Fruit fly (Drosophila melanogaster) whole organism, embryonic: ENCODE measurements around the gene CG8563.

Experiments used
- Bgb ChIP-seq: fragments of 200-800 bp; sonication (Bioruptor generic); IDR thresholded peaks from 2 replicates; pipeline ENCODE4 v1.3.6; 2022; ENCODE audit warnings: missing biosample characterization, missing genetic modification characterization; ENCODE audit not compliant: partially characterized antibody
- CG11696 ChIP-seq: fragments of 200-800 bp; sonication (Bioruptor generic); IDR thresholded peaks from 2 replicates; pipeline ENCODE4 v1.3.6; 2022; ENCODE audit warnings: missing biosample characterization, missing genetic modification characterization
- CG12219 ChIP-seq: fragments of 200-800 bp; sonication (Bioruptor generic); optimal IDR thresholded peaks from 3 replicates; lab custom pipeline; 2018; ENCODE audit warnings: missing biosample characterization, mild to moderate bottlenecking, missing genetic modification characterization
- CG13287 ChIP-seq: fragments of 200-800 bp; sonication (Bioruptor generic); IDR thresholded peaks from 2 replicates; pipeline ENCODE4 v1.3.6; 2022; ENCODE audit warnings: missing biosample characterization, missing genetic modification characterization; ENCODE audit not compliant: partially characterized antibody
- CG13424 ChIP-seq: fragments of 200-800 bp; sonication (Bioruptor generic); optimal IDR thresholded peaks from 2 replicates; lab custom pipeline; 2019; ENCODE audit warnings: missing biosample characterization, mild to moderate bottlenecking, missing genetic modification characterization, moderate library complexity
- CG14441 ChIP-seq: fragments of 200-800 bp; sonication (Bioruptor generic); IDR thresholded peaks from 2 replicates; pipeline ENCODE4 v1.3.6; 2022; ENCODE audit warnings: missing biosample characterization, missing genetic modification characterization
- CG16813 ChIP-seq: fragments of 200-800 bp; sonication (Bioruptor generic); IDR thresholded peaks from 3 replicates; pipeline ENCODE4 v1.3.6; 2022; ENCODE audit warnings: missing biosample characterization, missing genetic modification characterization; ENCODE audit not compliant: partially characterized antibody
- CG16863 ChIP-seq: fragments of 200-800 bp; sonication (Bioruptor generic); optimal IDR thresholded peaks from 3 replicates; lab custom pipeline; 2016; ENCODE audit warnings: missing biosample characterization, missing genetic modification characterization
- CG17385 ChIP-seq: fragments of 200-800 bp; sonication (Bioruptor generic); optimal IDR thresholded peaks from 3 replicates; lab custom pipeline; 2018; ENCODE audit warnings: missing biosample characterization, mild to moderate bottlenecking, missing genetic modification characterization
- CG18764 ChIP-seq: fragments of 200-800 bp; sonication (Bioruptor generic); optimal IDR thresholded peaks from 3 replicates; lab custom pipeline; 2016; ENCODE audit warnings: missing biosample characterization, missing genetic modification characterization
- CG3163 ChIP-seq: fragments of 200-800 bp; sonication (Bioruptor generic); optimal IDR thresholded peaks from 3 replicates; lab custom pipeline; 2016; ENCODE audit warnings: missing biosample characterization, missing genetic modification characterization
- CG3407 ChIP-seq: fragments of 200-800 bp; sonication (Bioruptor generic); optimal IDR thresholded peaks from 2 replicates; lab custom pipeline; 2018; ENCODE audit warnings: missing biosample characterization, mild to moderate bottlenecking, missing genetic modification characterization
- CG6654 ChIP-seq: fragments of 200-800 bp; sonication (Bioruptor generic); optimal IDR thresholded peaks from 2 replicates; lab custom pipeline; 2017; ENCODE audit warnings: missing biosample characterization, mild to moderate bottlenecking, missing genetic modification characterization
- CG6765 ChIP-seq: fragments of 200-800 bp; sonication (Bioruptor generic); optimal IDR thresholded peaks from 3 replicates; lab custom pipeline; 2017; ENCODE audit warnings: missing biosample characterization, mild to moderate bottlenecking, missing genetic modification characterization
- CG8924 ChIP-seq: fragments of 200-800 bp; optimal IDR thresholded peaks from 3 replicates; lab custom pipeline; 2019; ENCODE audit warnings: missing biosample characterization, mild to moderate bottlenecking, missing genetic modification characterization, moderate library complexity
- D ChIP-seq, 2 experiments: fragments of 200-800 bp in 1 of 2; fragments of >200 bp in 1 of 2; sonication (Bioruptor generic) in 1 of 2; optimal IDR thresholded peaks; 2 replicates in 1 of 2; 3 replicates in 1 of 2; lab custom pipeline; 2017; ENCODE audit warnings: mild to moderate bottlenecking in 1 of 2, missing biosample characterization in 1 of 2, missing genetic modification characterization in 1 of 2, missing genetic modification reagents in 1 of 2
- D19B ChIP-seq: fragments of 200-800 bp; sonication (Bioruptor generic); optimal IDR thresholded peaks from 2 replicates; lab custom pipeline; 2017; ENCODE audit warnings: missing biosample characterization, mild to moderate bottlenecking, missing genetic modification characterization
- Deaf1 ChIP-seq: fragments of 200-800 bp; optimal IDR thresholded peaks from 3 replicates; lab custom pipeline; 2019; ENCODE audit warnings: missing biosample characterization, mild to moderate bottlenecking, missing genetic modification characterization, moderate library complexity
- Doc3 ChIP-seq: fragments of 200-800 bp; sonication (Bioruptor generic); IDR thresholded peaks from 3 replicates; pipeline ENCODE4 v1.3.6; 2022; ENCODE audit warnings: missing biosample characterization, missing genetic modification characterization; ENCODE audit not compliant: partially characterized antibody
- Fer3 ChIP-seq: fragments of 200-800 bp; sonication (Bioruptor generic); optimal IDR thresholded peaks from 2 replicates; lab custom pipeline; 2018; ENCODE audit warnings: missing biosample characterization, mild to moderate bottlenecking, missing genetic modification characterization, moderate library complexity
- GATAe ChIP-seq: fragments of 200-800 bp; sonication (Bioruptor generic); conservative IDR thresholded peaks from 2 replicates; pipeline ENCODE4 v1.3.6; 2022; ENCODE audit warnings: missing biosample characterization, missing genetic modification characterization
- H15 ChIP-seq: fragments of 200-800 bp; sonication (Bioruptor generic); IDR thresholded peaks from 3 replicates; pipeline ENCODE4 v1.3.6; 2022; ENCODE audit warnings: missing biosample characterization, missing genetic modification characterization
- HmgZ ChIP-seq: fragments of 200-800 bp; sonication (Bioruptor generic); optimal IDR thresholded peaks from 2 replicates; lab custom pipeline; 2018; ENCODE audit warnings: missing biosample characterization, mild to moderate bottlenecking, missing genetic modification characterization
- Hmr ChIP-seq: fragments of 200-800 bp; sonication (Bioruptor generic); optimal IDR thresholded peaks from 3 replicates; lab custom pipeline; 2017; ENCODE audit warnings: mild to moderate bottlenecking, missing biosample characterization, missing genetic modification reagents, missing genetic modification characterization
- MBD-R2 ChIP-seq: fragments of 200-800 bp; sonication (Bioruptor generic); IDR thresholded peaks from 2 replicates; pipeline ENCODE4 v1.3.6; 2022; ENCODE audit warnings: missing biosample characterization, missing genetic modification characterization
- MESR4 ChIP-seq: fragments of 200-800 bp; sonication (Bioruptor generic); optimal IDR thresholded peaks from 2 replicates; lab custom pipeline; 2018; ENCODE audit warnings: missing biosample characterization, mild to moderate bottlenecking, missing genetic modification characterization, moderate library complexity
- Med ChIP-seq: fragments of 200-800 bp; sonication (Bioruptor generic); peaks from one replicate; lab custom pipeline; 2016; ENCODE audit warnings: missing biosample characterization, missing genetic modification characterization, mild to moderate bottlenecking, inconsistent platforms, moderate library complexity
- NFAT ChIP-seq: fragments of 200-800 bp; sonication (Bioruptor generic); IDR thresholded peaks from 2 replicates; pipeline ENCODE4 v1.3.6; 2022; ENCODE audit warnings: missing biosample characterization, missing genetic modification characterization
- Opbp ChIP-seq: fragments of 200-800 bp; sonication (Bioruptor generic); IDR thresholded peaks from 3 replicates; pipeline ENCODE4 v1.3.6; 2022; ENCODE audit warnings: missing biosample characterization, missing genetic modification characterization; ENCODE audit not compliant: partially characterized antibody
- Poxn ChIP-seq: fragments of 200-800 bp; sonication (Bioruptor generic); IDR thresholded peaks from 2 replicates; pipeline ENCODE4 v1.3.6; 2022; ENCODE audit warnings: missing biosample characterization, missing genetic modification characterization
- Stat92E ChIP-seq, 3 experiments: fragments of >200 bp in 2 of 3; fragments of 200-800 bp in 1 of 3; sonication (Bioruptor generic) in 1 of 3; optimal IDR thresholded peaks; 2 replicates each; lab custom pipeline; 2017 to 2019; ENCODE audit warnings: missing biosample characterization in 3 of 3, missing genetic modification characterization in 3 of 3, mild to moderate bottlenecking in 1 of 3, moderate library complexity in 1 of 3
- Taf1 ChIP-seq: fragments of 200-800 bp; sonication (Bioruptor generic); IDR thresholded peaks from 2 replicates; pipeline ENCODE4 v1.3.6; 2022; ENCODE audit warnings: missing biosample characterization, missing genetic modification characterization
- ac ChIP-seq: fragments of 200-800 bp; sonication (Bioruptor generic); optimal IDR thresholded peaks from 3 replicates; lab custom pipeline; 2017; ENCODE audit warnings: missing biosample characterization, mild to moderate bottlenecking, missing genetic modification characterization
- al ChIP-seq: fragments of 200-800 bp; sonication (Bioruptor generic); IDR thresholded peaks from 2 replicates; pipeline ENCODE4 v1.3.6; 2022; ENCODE audit warnings: missing biosample characterization, missing genetic modification characterization
- ap ChIP-seq: fragments of 200-800 bp; sonication (Bioruptor generic); IDR thresholded peaks from 2 replicates; pipeline ENCODE4 v1.3.6; 2022; ENCODE audit warnings: missing biosample characterization, missing genetic modification characterization
- exex ChIP-seq: fragments of 200-800 bp; sonication (Bioruptor generic); optimal IDR thresholded peaks from 4 replicates; lab custom pipeline; 2018; ENCODE audit warnings: missing biosample characterization, mild to moderate bottlenecking, missing genetic modification characterization, moderate library complexity
- eyg ChIP-seq: fragments of 200-800 bp; sonication (Bioruptor generic); optimal IDR thresholded peaks from 3 replicates; lab custom pipeline; 2016; ENCODE audit warnings: missing biosample characterization, missing genetic modification characterization
- fd64A ChIP-seq: fragments of 200-800 bp; sonication (Bioruptor generic); optimal IDR thresholded peaks from 3 replicates; lab custom pipeline; 2018; ENCODE audit warnings: missing biosample characterization, mild to moderate bottlenecking, missing genetic modification characterization
- insv ChIP-seq, 2 experiments: fragments of 200-800 bp; sonication (Bioruptor generic); optimal IDR thresholded peaks; 3 replicates each; lab custom pipeline; 2016 to 2018; ENCODE audit warnings: missing biosample characterization in 2 of 2, missing genetic modification characterization in 2 of 2
- mirr ChIP-seq: fragments of 200-800 bp; sonication (Bioruptor generic); optimal IDR thresholded peaks from 3 replicates; lab custom pipeline; 2018; ENCODE audit warnings: missing biosample characterization, mild to moderate bottlenecking, missing genetic modification characterization
- odd ChIP-seq: fragments of 200-800 bp; sonication (Bioruptor generic); optimal IDR thresholded peaks from 2 replicates; lab custom pipeline; 2017; ENCODE audit warnings: missing biosample characterization, mild to moderate bottlenecking, missing genetic modification characterization
- onecut ChIP-seq: fragments of 200-800 bp; sonication (Bioruptor generic); IDR thresholded peaks from 2 replicates; pipeline ENCODE4 v1.3.6; 2022; ENCODE audit warnings: missing biosample characterization, missing genetic modification characterization
- pita ChIP-seq: fragments of 200-800 bp; sonication (Bioruptor generic); optimal IDR thresholded peaks from 2 replicates; lab custom pipeline; 2017; ENCODE audit warnings: missing biosample characterization, mild to moderate bottlenecking, missing genetic modification characterization
- sd ChIP-seq: fragments of 200-800 bp; sonication (Bioruptor generic); optimal IDR thresholded peaks from 3 replicates; lab custom pipeline; 2018; ENCODE audit warnings: missing biosample characterization, mild to moderate bottlenecking, missing genetic modification characterization, moderate library complexity
- sqz ChIP-seq: fragments of 200-800 bp; sonication (Bioruptor generic); optimal IDR thresholded peaks from 3 replicates; lab custom pipeline; 2018; ENCODE audit warnings: missing biosample characterization, mild to moderate bottlenecking, missing genetic modification characterization
- stwl ChIP-seq: fragments of 200-800 bp; sonication (Bioruptor generic); optimal IDR thresholded peaks from 3 replicates; lab custom pipeline; 2018; ENCODE audit warnings: missing biosample characterization, mild to moderate bottlenecking, missing genetic modification characterization, moderate library complexity
- tgo ChIP-seq: fragments of 200-800 bp; sonication (Bioruptor generic); IDR thresholded peaks from 3 replicates; pipeline ENCODE4 v1.3.6; 2022; ENCODE audit warnings: missing biosample characterization, missing genetic modification characterization
- unpg ChIP-seq: fragments of 200-800 bp; sonication (Bioruptor generic); optimal IDR thresholded peaks from 3 replicates; lab custom pipeline; 2018; ENCODE audit warnings: missing biosample characterization, mild to moderate bottlenecking, missing genetic modification characterization, moderate library complexity
- vnd ChIP-seq: fragments of 200-800 bp; sonication (Bioruptor generic); IDR thresholded peaks from 3 replicates; pipeline ENCODE4 v1.3.6; 2022; ENCODE audit warnings: missing biosample characterization, missing genetic modification characterization; ENCODE audit not compliant: partially characterized antibody
- zfh1 ChIP-seq: fragments of 200-800 bp; sonication (Bioruptor generic); IDR thresholded peaks from 3 replicates; pipeline ENCODE4 v1.3.6; 2022; ENCODE audit warnings: missing biosample characterization, missing genetic modification characterization

The CG8563 gene

DNA sequence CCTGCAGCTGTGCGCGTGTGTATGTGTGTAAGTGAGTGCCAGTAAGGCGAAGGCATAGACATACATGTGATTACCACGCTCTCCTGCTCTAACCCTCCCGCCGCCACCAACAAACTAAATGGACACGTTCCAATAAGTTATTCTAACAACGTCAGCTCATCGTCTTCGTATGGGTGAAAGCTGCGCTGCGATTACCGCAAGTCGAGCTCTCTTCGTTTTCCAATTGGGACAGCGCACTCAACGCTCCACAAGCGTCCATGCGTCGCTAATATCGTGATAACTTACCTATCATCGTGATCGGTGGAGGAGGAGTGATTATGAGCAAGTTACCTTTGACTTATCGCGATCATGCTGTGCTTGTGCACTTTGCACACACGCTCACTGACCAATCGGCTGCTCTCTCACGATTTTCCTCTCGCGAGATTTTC, 29.4 kb upstream of the CG8563 start (continued):
- no peak for TF ChIP-seq MESR4 (GFP tag; lab: Kevin White, UChicago)
- TF ChIP-seq eyg (GFP tag; lab: Kevin White, UChicago) = no peak
- TF ChIP-seq sd (tag; lab: Kevin White, UChicago) = no peak
- TF ChIP-seq D (optimal IDR thresholded peaks at IDR 0.05; lab: Kevin White, UChicago) = no peak
- TF ChIP-seq D (GFP tag; optimal IDR thresholded peaks at IDR 0.05; lab: Kevin White, UChicago) = no peak
- TF ChIP-seq D19B (GFP tag; lab: Kevin White, UChicago) = no peak
- no peak for TF ChIP-seq CG6765 (GFP tag; lab: Kevin White, UChicago)
- TF ChIP-seq CG3163 (GFP tag; lab: Kevin White, UChicago) = no peak
- peak; percentile 9 for TF ChIP-seq unpg (GFP tag; lab: Kevin White, UChicago)
- peak; percentile 31; the same call in 1 of the 2 replicates for TF ChIP-seq CG14441 (GFP tag; lab: Robert Waterston, UW)
- TF ChIP-seq CG13287 (GFP tag; lab: Robert Waterston, UW) = no peak
- TF ChIP-seq Bgb (GFP tag; lab: Robert Waterston, UW) = no peak
- no peak for TF ChIP-seq CG11696
- peak; percentile 41 for TF ChIP-seq Deaf1
- TF ChIP-seq vnd (GFP tag; lab: Robert Waterston, UW) = no peak
- TF ChIP-seq Doc3 (GFP tag; lab: Robert Waterston, UW) = no peak
- no peak for TF ChIP-seq CG13424 (tag; lab: Kevin White, UChicago)
- TF ChIP-seq ap (GFP tag; lab: Robert Waterston, UW) = no peak
- no peak for TF ChIP-seq CG16813 (GFP tag; lab: Robert Waterston, UW)
- no peak for TF ChIP-seq tgo (GFP tag; lab: Robert Waterston, UW)
- TF ChIP-seq CG3407 (GFP tag; lab: Kevin White, UChicago) = no peak
- TF ChIP-seq mirr (GFP tag; lab: Kevin White, UChicago) = peak; percentile 23
- no peak for TF ChIP-seq Poxn (GFP tag; lab: Robert Waterston, UW)
- no peak for TF ChIP-seq NFAT
- no peak for TF ChIP-seq Fer3 (tag; lab: Kevin White, UChicago)
- no peak for TF ChIP-seq Stat92E (GFP tag; optimal IDR thresholded peaks at IDR 0.05; lab: Kevin White, UChicago)
- no peak for TF ChIP-seq Taf1 (GFP tag; lab: Robert Waterston, UW)
- TF ChIP-seq CG6654 (GFP tag; lab: Kevin White, UChicago) = no peak
- TF ChIP-seq CG8924 = no peak
- TF ChIP-seq insv (GFP tag; optimal IDR thresholded peaks at IDR 0.05; lab: Kevin White, UChicago) = peak in 1 of 2 experiments; percentile 75
- TF ChIP-seq HmgZ = no peak
- TF ChIP-seq onecut (GFP tag; lab: Robert Waterston, UW) = peak; percentile 71
- TF ChIP-seq CG12219 (GFP tag; lab: Kevin White, UChicago) = no peak
- peak; percentile 56 for TF ChIP-seq ac (GFP tag; lab: Kevin White, UChicago)
- no peak for TF ChIP-seq MBD-R2
- no peak for TF ChIP-seq H15 (GFP tag; lab: Robert Waterston, UW)
- TF ChIP-seq zfh1 (GFP tag; lab: Robert Waterston, UW) = 0 out of 3 replicates have a peak, but pooled peaks have one; percentile 38
- TF ChIP-seq fd64A (GFP tag; lab: Kevin White, UChicago) = no peak
- no peak for TF ChIP-seq CG18764
- no peak for TF ChIP-seq al (GFP tag; lab: Robert Waterston, UW)
- TF ChIP-seq exex = peak; percentile 71
- TF ChIP-seq pita = no peak
- TF ChIP-seq Opbp (GFP tag; lab: Robert Waterston, UW) = no peak
- TF ChIP-seq Hmr (GFP tag; lab: Kevin White, UChicago) = no peak
- TF ChIP-seq sqz = peak; percentile 67
- TF ChIP-seq GATAe (GFP tag; lab: Robert Waterston, UW) = no peak
- no peak for TF ChIP-seq CG17385 (GFP tag; lab: Kevin White, UChicago)
- no peak for TF ChIP-seq CG16863 (GFP tag; lab: Kevin White, UChicago)
- TF ChIP-seq Med (GFP tag; lab: Kevin White, UChicago) = peak; percentile 75
- no peak for TF ChIP-seq stwl (tag; lab: Kevin White, UChicago)
- no peak for TF ChIP-seq odd (GFP tag; lab: Kevin White, UChicago)
